Worm (Caenorhabditis elegans) whole organism, late embryonic: ENCODE results near the gene C29E4.9.

Experiments used
- C38D4.7 ChIP-seq: fragments of 200-800 bp; sonication (Bioruptor generic); optimal IDR thresholded peaks from 2 replicates; lab custom pipeline; 2018; ENCODE audit warnings: mild to moderate bottlenecking, missing genetic modification characterization, moderate library complexity, missing compliant biosample characterization
- F13H6.1 ChIP-seq: sonication (generic microtip); optimal IDR thresholded peaks from 2 replicates; lab custom pipeline; 2016; ENCODE audit warnings: missing genetic modification characterization, missing compliant biosample characterization
- K02D7.2 ChIP-seq: sonication (generic microtip); optimal IDR thresholded peaks from 2 replicates; lab custom pipeline; 2017; ENCODE audit warnings: mild to moderate bottlenecking, missing genetic modification characterization, missing compliant biosample characterization
- T23F11.4 ChIP-seq: fragments of 200-800 bp; sonication (Bioruptor generic); optimal IDR thresholded peaks from 2 replicates; lab custom pipeline; 2018; ENCODE audit warnings: mild to moderate bottlenecking, missing genetic modification characterization, missing compliant biosample characterization
- ama-1 ChIP-seq: fragments of 150-350 bp; optimal IDR thresholded peaks from 2 replicates; lab custom pipeline; 2014
- ceh-19 ChIP-seq: fragments of 200-800 bp; sonication (Bioruptor generic); optimal IDR thresholded peaks from 2 replicates; lab custom pipeline; 2018; ENCODE audit warnings: mild to moderate bottlenecking, missing genetic modification characterization, missing compliant biosample characterization
- ceh-22 ChIP-seq: sonication (generic microtip); optimal IDR thresholded peaks from 2 replicates; lab custom pipeline; 2017; ENCODE audit warnings: missing biosample characterization, missing genetic modification characterization
- ceh-24 ChIP-seq: sonication (generic microtip); optimal IDR thresholded peaks from 2 replicates; lab custom pipeline; 2016; ENCODE audit warnings: mild to moderate bottlenecking, missing genetic modification characterization, missing compliant biosample characterization
- ceh-30 ChIP-seq: fragments of 150-350 bp; optimal IDR thresholded peaks from 2 replicates; lab custom pipeline; 2014; ENCODE audit warnings: missing biosample characterization, missing genetic modification characterization
- ceh-34 ChIP-seq: sonication (generic microtip); optimal IDR thresholded peaks from 2 replicates; lab custom pipeline; 2016; ENCODE audit warnings: mild to moderate bottlenecking, missing genetic modification characterization, missing compliant biosample characterization
- ceh-6 ChIP-seq: fragments of 200-800 bp; sonication (Bioruptor generic); optimal IDR thresholded peaks from 2 replicates; lab custom pipeline; 2018; ENCODE audit warnings: mild to moderate bottlenecking, missing genetic modification characterization, missing compliant biosample characterization
- ceh-9 ChIP-seq: sonication (generic microtip); optimal IDR thresholded peaks from 2 replicates; lab custom pipeline; 2016; ENCODE audit warnings: mild to moderate bottlenecking, missing genetic modification characterization, inconsistent platforms, missing compliant biosample characterization
- che-1 ChIP-seq: sonication (generic microtip); optimal IDR thresholded peaks from 2 replicates; lab custom pipeline; 2016; ENCODE audit warnings: mild to moderate bottlenecking, missing genetic modification characterization, missing compliant biosample characterization
- dmd-4 ChIP-seq: sonication (generic microtip); optimal IDR thresholded peaks from 2 replicates; lab custom pipeline; 2016; ENCODE audit warnings: borderline replicate concordance, missing genetic modification characterization, missing compliant biosample characterization
- dve-1 ChIP-seq: sonication (generic microtip); optimal IDR thresholded peaks from 2 replicates; lab custom pipeline; 2017; ENCODE audit warnings: antibody characterized with exemption, mild to moderate bottlenecking, missing genetic modification characterization, missing compliant biosample characterization
- elt-2 ChIP-seq: sonication (generic microtip); optimal IDR thresholded peaks from 2 replicates; lab custom pipeline; 2016; ENCODE audit warnings: missing genetic modification reagents, missing genetic modification characterization, missing compliant biosample characterization
- elt-4 ChIP-seq: sonication (generic microtip); optimal IDR thresholded peaks from 2 replicates; lab custom pipeline; 2016; ENCODE audit warnings: missing genetic modification characterization, missing compliant biosample characterization
- ets-4 ChIP-seq: sonication (generic microtip); optimal IDR thresholded peaks from 2 replicates; lab custom pipeline; 2016; ENCODE audit warnings: missing genetic modification characterization, missing compliant biosample characterization
- eyg-1 ChIP-seq: sonication (generic microtip); optimal IDR thresholded peaks from 2 replicates; lab custom pipeline; 2016; ENCODE audit warnings: missing genotype, missing genetic modification characterization, missing compliant biosample characterization
- fax-1 ChIP-seq: sonication (generic microtip); optimal IDR thresholded peaks from 2 replicates; lab custom pipeline; 2016; ENCODE audit warnings: missing genotype, missing genetic modification characterization, missing compliant biosample characterization
- fkh-6 ChIP-seq: sonication (generic microtip); optimal IDR thresholded peaks from 2 replicates; lab custom pipeline; 2016; ENCODE audit warnings: missing genetic modification characterization, missing compliant biosample characterization
- gmeb-2 ChIP-seq: sonication (generic microtip); optimal IDR thresholded peaks from 2 replicates; lab custom pipeline; 2016; ENCODE audit warnings: missing genetic modification characterization, inconsistent platforms, missing compliant biosample characterization
- hlh-15 ChIP-seq: sonication (generic microtip); optimal IDR thresholded peaks from 2 replicates; lab custom pipeline; 2016; ENCODE audit warnings: missing genetic modification characterization, missing compliant biosample characterization
- hlh-30 ChIP-seq: sonication (generic microtip); optimal IDR thresholded peaks from 2 replicates; lab custom pipeline; 2017; ENCODE audit warnings: antibody characterized with exemption, missing genetic modification characterization, missing compliant biosample characterization; ENCODE audit not compliant: insufficient read depth
- hlh-8 ChIP-seq: sonication (generic microtip); optimal IDR thresholded peaks from 2 replicates; lab custom pipeline; 2016; ENCODE audit warnings: missing genotype, missing genetic modification characterization, missing compliant biosample characterization
- lim-6 ChIP-seq: sonication (generic microtip); optimal IDR thresholded peaks from 2 replicates; lab custom pipeline; 2016; ENCODE audit warnings: missing genetic modification characterization, missing compliant biosample characterization
- madf-2 ChIP-seq: sonication (generic microtip); optimal IDR thresholded peaks from 2 replicates; lab custom pipeline; 2017; ENCODE audit warnings: missing genetic modification characterization, missing compliant biosample characterization
- mec-3 ChIP-seq: sonication (generic microtip); optimal IDR thresholded peaks from 2 replicates; lab custom pipeline; 2016; ENCODE audit warnings: borderline replicate concordance, missing genetic modification characterization, missing compliant biosample characterization
- nhr-11 ChIP-seq: fragments of 150-350 bp; optimal IDR thresholded peaks from 2 replicates; lab custom pipeline; 2014; ENCODE audit warnings: missing biosample characterization, missing genetic modification characterization
- nhr-232 ChIP-seq: sonication (generic microtip); optimal IDR thresholded peaks from 2 replicates; lab custom pipeline; 2016; ENCODE audit warnings: missing genetic modification characterization, missing compliant biosample characterization
- pag-3 ChIP-seq: sonication (generic microtip); optimal IDR thresholded peaks from 2 replicates; lab custom pipeline; 2016; ENCODE audit warnings: missing compliant biosample characterization, missing genetic modification characterization, borderline replicate concordance
- pat-9 ChIP-seq: fragments of 200-800 bp; sonication (Bioruptor generic); optimal IDR thresholded peaks from 2 replicates; lab custom pipeline; 2018; ENCODE audit warnings: mild to moderate bottlenecking, missing genetic modification characterization, moderate library complexity, missing compliant biosample characterization
- pax-1 ChIP-seq: fragments of 150-350 bp; optimal IDR thresholded peaks from 2 replicates; lab custom pipeline; 2014; ENCODE audit warnings: missing biosample characterization, missing genetic modification characterization
- pha-2 ChIP-seq: sonication (generic microtip); optimal IDR thresholded peaks from 2 replicates; lab custom pipeline; 2017; ENCODE audit warnings: mild to moderate bottlenecking, missing genetic modification characterization, missing compliant biosample characterization
- pha-4 ChIP-seq: fragments of 150-350 bp; optimal IDR thresholded peaks from 2 replicates; lab custom pipeline; 2018; ENCODE audit warnings: missing biosample characterization, missing genetic modification reagents, missing genetic modification characterization
- sox-4 ChIP-seq: sonication (generic microtip); optimal IDR thresholded peaks from 2 replicates; lab custom pipeline; 2017; ENCODE audit warnings: mild to moderate bottlenecking, missing genetic modification characterization, inconsistent platforms, missing compliant biosample characterization
- tbx-2 ChIP-seq: sonication (generic microtip); optimal IDR thresholded peaks from 2 replicates; lab custom pipeline; 2016; ENCODE audit warnings: missing genetic modification characterization, missing compliant biosample characterization
- tbx-7 ChIP-seq: sonication (generic microtip); optimal IDR thresholded peaks from 2 replicates; lab custom pipeline; 2016; ENCODE audit warnings: missing genotype, missing genetic modification characterization, missing compliant biosample characterization
- ttx-3 ChIP-seq: sonication (generic microtip); optimal IDR thresholded peaks from 2 replicates; lab custom pipeline; 2016; ENCODE audit warnings: missing genetic modification reagents, missing genetic modification characterization, missing compliant biosample characterization
- unc-86 ChIP-seq: sonication (generic microtip); optimal IDR thresholded peaks from 2 replicates; lab custom pipeline; 2016; ENCODE audit warnings: missing genetic modification characterization, missing compliant biosample characterization

The C29E4.9 gene

DNA sequence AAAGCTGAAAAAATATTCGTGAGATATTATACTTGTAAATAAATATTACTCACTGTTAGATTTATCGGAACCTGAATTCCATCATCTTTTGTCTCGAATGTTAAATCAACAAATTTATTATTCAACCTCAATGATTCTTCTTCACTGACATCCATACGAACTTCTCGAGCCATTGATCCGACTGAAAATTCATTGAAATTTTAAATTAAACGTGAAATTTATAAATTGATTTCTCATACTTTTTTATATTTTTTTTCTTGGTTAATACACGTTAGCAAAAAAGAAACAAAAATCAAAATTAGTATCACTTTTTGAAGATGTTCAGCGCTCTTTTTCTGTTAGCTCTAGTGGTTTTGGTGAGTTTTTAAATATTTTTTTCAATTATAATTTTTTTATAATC, 37.0 kb downstream of the C29E4.9 start, which contains the start of gene C29E4.14:
Gene C29E4.14 (plus strand): TSS at position 301 of the 400 bp plus-strand sequence.
- TF ChIP-seq hlh-30 (no peak), sox-4 (tag; lab: Kevin White, UChicago) (no peak), fkh-6 (tag; lab: Kevin White, UChicago) (no peak), ceh-30 (tag; lab: Kevin White, UChicago) (no peak), ttx-3 (no peak), C38D4.7 (no peak), ceh-22 (no peak), mec-3 (tag; lab: Kevin White, UChicago) (no peak), madf-2 (tag; lab: Kevin White, UChicago) (no peak), hlh-8 (tag; lab: Kevin White, UChicago) (no peak)

DNA sequence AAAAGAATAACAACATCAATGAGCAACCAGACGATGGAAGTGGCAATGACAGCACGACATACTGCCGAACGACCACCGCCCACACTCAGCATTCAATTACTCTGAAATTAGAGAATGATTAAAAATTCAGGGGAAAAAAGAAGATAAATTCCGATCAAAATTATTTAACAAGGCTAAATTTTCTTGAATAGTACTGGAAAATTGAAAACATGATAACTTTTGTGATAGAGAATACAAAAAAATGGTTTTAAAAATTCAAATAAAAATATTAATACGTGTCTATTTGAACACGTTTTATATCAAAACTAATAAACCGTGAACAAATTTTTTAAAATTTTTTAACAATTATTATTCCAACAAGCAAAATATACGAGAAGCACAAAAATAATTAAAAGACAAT, 39.2 kb downstream of the C29E4.9 start, which contains the start of gene gly-3:
Gene gly-3 (minus strand): TSS at position 101 of the 400 bp plus-strand sequence.
- TF ChIP-seq ceh-34 (tag; lab: Kevin White, UChicago), result no peak
- no peak for TF ChIP-seq ceh-6 (GFP tag; lab: Kevin White, UChicago)
- no peak for TF ChIP-seq pha-4 (tag; lab: Kevin White, UChicago)
- no peak for TF ChIP-seq ceh-30 (tag; lab: Kevin White, UChicago)
- TF ChIP-seq lim-6 (tag; lab: Kevin White, UChicago), result no peak
- no peak for TF ChIP-seq ets-4 (tag; lab: Kevin White, UChicago)
- TF ChIP-seq K02D7.2 (tag; lab: Kevin White, UChicago), result no peak
- TF ChIP-seq ceh-24 (tag; lab: Kevin White, UChicago), result no peak
- TF ChIP-seq nhr-232 (tag; lab: Kevin White, UChicago), result no peak
- TF ChIP-seq T23F11.4 (GFP tag; lab: Kevin White, UChicago), result no peak
- no peak for TF ChIP-seq che-1 (tag; lab: Kevin White, UChicago)
- no peak for TF ChIP-seq pax-1 (tag; lab: Kevin White, UChicago)
- TF ChIP-seq pat-9, result no peak
- TF ChIP-seq pha-2 (tag; lab: Kevin White, UChicago), result no peak
- TF ChIP-seq ama-1 (lab: Kevin White, UChicago), result no peak
- no peak for TF ChIP-seq ceh-19 (GFP tag; lab: Kevin White, UChicago)
- TF ChIP-seq elt-2, result no peak
- TF ChIP-seq elt-4 (tag; lab: Kevin White, UChicago), result no peak
- no peak for TF ChIP-seq eyg-1
- no peak for TF ChIP-seq ceh-9 (tag; lab: Kevin White, UChicago)
- TF ChIP-seq, all 69 proteins: peak for 0

DNA sequence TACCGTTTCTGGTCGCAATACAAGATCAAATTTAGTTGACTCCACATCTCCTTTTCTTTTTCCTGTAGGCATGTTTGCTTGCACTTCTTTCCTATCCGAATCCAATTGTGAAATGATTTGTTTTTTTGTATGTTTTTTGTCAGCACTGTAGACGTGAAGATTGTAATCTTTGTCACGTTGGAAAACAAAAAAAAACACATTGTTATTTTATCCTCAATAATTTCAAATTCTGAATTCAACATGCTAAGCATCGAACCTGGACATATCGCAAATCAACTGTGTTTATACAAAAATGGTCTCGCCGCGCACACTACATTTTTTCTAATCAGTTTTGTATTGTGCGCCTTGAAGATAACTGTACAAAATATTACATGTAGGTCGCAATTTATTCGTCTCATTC, 43.4 kb downstream of the C29E4.9 start, which contains the start of gene ZK688.12:
Gene ZK688.12 (minus strand): TSS at position 101 of the 400 bp plus-strand sequence.
- TF ChIP-seq gmeb-2 (tag; lab: Kevin White, UChicago) (no peak), hlh-15 (tag; lab: Kevin White, UChicago) (no peak), pax-1 (tag; lab: Kevin White, UChicago) (no peak), tbx-2 (tag; lab: Kevin White, UChicago) (no peak), dve-1 (tag; lab: Kevin White, UChicago) (no peak), ets-4 (tag; lab: Kevin White, UChicago) (no peak), tbx-7 (tag; lab: Kevin White, UChicago) (no peak)
- TF ChIP-seq, all 69 proteins: peak for 0

DNA sequence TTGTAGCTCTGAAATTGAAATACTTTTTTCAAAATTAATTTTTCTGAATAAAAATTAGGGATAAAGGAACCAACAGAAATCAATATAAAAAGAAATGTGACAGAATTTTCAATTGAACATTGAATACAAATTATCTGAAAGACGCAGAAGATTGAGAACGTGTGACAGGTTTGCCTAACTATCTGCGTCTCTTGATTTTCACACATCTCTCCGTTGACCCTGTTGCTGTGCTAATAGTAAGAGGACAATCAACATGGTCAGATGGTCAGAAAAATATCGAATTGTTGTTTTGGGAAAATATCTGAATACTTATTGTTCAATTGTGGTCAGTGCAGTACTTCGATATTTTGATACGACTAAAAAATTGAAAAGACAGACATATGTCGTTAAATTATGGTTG, 45.2 kb downstream of the C29E4.9 start, which contains the start of gene ZK688.7:
Gene ZK688.7 (minus strand): TSS at position 14 of the 400 bp plus-strand sequence.
- TF ChIP-seq unc-86, result no peak
- TF ChIP-seq hlh-30, result peak; percentile 81

DNA sequence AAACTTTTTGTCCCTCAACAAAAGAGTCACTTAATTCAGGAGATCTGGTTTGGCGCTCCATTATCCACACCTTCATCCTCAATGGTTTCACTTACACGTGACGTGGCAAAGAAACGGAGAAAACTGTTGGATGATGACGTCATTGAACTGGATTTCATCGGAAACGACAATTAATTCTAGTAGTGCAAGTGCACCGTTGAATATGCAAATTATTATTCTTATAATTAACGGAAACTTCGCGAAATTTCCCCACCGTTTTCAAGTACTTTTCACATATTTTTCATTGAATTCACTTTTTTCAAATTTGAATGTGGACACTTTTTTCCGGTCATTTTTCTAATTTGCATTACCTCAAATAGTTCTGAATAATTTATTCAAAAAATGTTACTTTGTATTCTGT, 47.6 kb downstream of the C29E4.9 start, which contains the start of gene ZK688.1:
Gene ZK688.1 (plus strand): TSS at position 301 of the 400 bp plus-strand sequence.
- no peak for TF ChIP-seq dmd-4 (tag; lab: Kevin White, UChicago)
- TF ChIP-seq tbx-2 (tag; lab: Kevin White, UChicago), result no peak
- no peak for TF ChIP-seq elt-2
- no peak for TF ChIP-seq F13H6.1
- TF ChIP-seq pag-3 (tag; lab: Kevin White, UChicago), result no peak
- no peak for TF ChIP-seq che-1 (tag; lab: Kevin White, UChicago)
- TF ChIP-seq ama-1 (lab: Kevin White, UChicago), result no peak
- TF ChIP-seq ceh-19 (GFP tag; lab: Kevin White, UChicago), result no peak
- no peak for TF ChIP-seq fax-1 (tag; lab: Kevin White, UChicago)
- TF ChIP-seq nhr-11 (tag; lab: Kevin White, UChicago), result no peak
